In genomic region chr3L:21462860-21463259, dm6 we compare ENCODE assay signal across 1 fruit fly cellular context.
TF ChIP-seq lines count a peak whose summit lies in the region.

No protein-coding gene starts in this region.

TF ChIP-seq in whole organism, embryonic, 481 proteins besides CTCF, POLR2A, EP300 and RAD21 (continued from another document):
- TF ChIP-seq Dad (GFP tag; optimal IDR thresholded peaks at IDR 0.05; lab: Kevin White, UChicago) (no peak), CG15073 (GFP tag; optimal IDR thresholded peaks at IDR 0.05; lab: Kevin White, UChicago) (no peak), CG17328 (GFP tag; IDR thresholded peaks at IDR 0.05; lab: Robert Waterston, UW) (no peak), CG12744 (GFP tag; optimal IDR thresholded peaks at IDR 0.05; lab: Kevin White, UChicago) (no peak), Scr (GFP tag; IDR thresholded peaks at IDR 0.05; lab: Robert Waterston, UW; ENCODE audit: partially characterized antibody) (no peak), bsh (GFP tag; optimal IDR thresholded peaks at IDR 0.05; lab: Kevin White, UChicago) (peak in 1 of 2 experiments; percentile 33), Xbp1 (GFP tag; optimal IDR thresholded peaks at IDR 0.05; lab: Kevin White, UChicago) (no peak), nerfin-2 (GFP tag; IDR thresholded peaks at IDR 0.05; lab: Robert Waterston, UW; ENCODE audit: partially characterized antibody) (no peak), trem (tag; optimal IDR thresholded peaks at IDR 0.05; lab: Kevin White, UChicago) (peak; percentile 10), CG12769 (tag; optimal IDR thresholded peaks at IDR 0.05; lab: Kevin White, UChicago) (no peak), Dref (GFP tag; IDR thresholded peaks at IDR 0.05; lab: Robert Waterston, UW) (no peak), CG10267 (tag; optimal IDR thresholded peaks at IDR 0.05; lab: Kevin White, UChicago) (peak; percentile 16), row (GFP tag; IDR thresholded peaks at IDR 0.05; lab: Robert Waterston, UW) (no peak), dpn (GFP tag; optimal IDR thresholded peaks at IDR 0.05; lab: Kevin White, UChicago) (no peak), insv (GFP tag; optimal IDR thresholded peaks at IDR 0.05; lab: Kevin White, UChicago) (no peak), nom (GFP tag; optimal IDR thresholded peaks at IDR 0.05; lab: Kevin White, UChicago) (no peak), Sin3A (optimal IDR thresholded peaks at IDR 0.05; lab: Kevin White, UChicago) (no peak), CG7786 (GFP tag; optimal IDR thresholded peaks at IDR 0.05; lab: Kevin White, UChicago) (no peak), B-H1 (GFP tag; IDR thresholded peaks at IDR 0.05; lab: Robert Waterston, UW) (no peak), Elba2 (GFP tag; optimal IDR thresholded peaks at IDR 0.05; lab: Kevin White, UChicago) (no peak), HmgD (GFP tag; optimal IDR thresholded peaks at IDR 0.05; lab: Kevin White, UChicago) (no peak), prd (optimal IDR thresholded peaks at IDR 0.05; lab: Kevin White, UChicago) (no peak), prd (GFP tag; IDR thresholded peaks at IDR 0.05; lab: Robert Waterston, UW) (peak; percentile 28; the same call in 1 of the 3 replicates), fd96Cb (tag; optimal IDR thresholded peaks at IDR 0.05; lab: Kevin White, UChicago) (peak; percentile 18), CG2199 (GFP tag; IDR thresholded peaks at IDR 0.05; lab: Robert Waterston, UW) (no peak), CG7556 (GFP tag; optimal IDR thresholded peaks at IDR 0.05; lab: Kevin White, UChicago) (peak; percentile 51), CG10979 (tag; optimal IDR thresholded peaks at IDR 0.05; lab: Kevin White, UChicago) (peak; percentile 59), CG13775 (GFP tag; optimal IDR thresholded peaks at IDR 0.05; lab: Kevin White, UChicago) (peak; percentile 39), odd (GFP tag; optimal IDR thresholded peaks at IDR 0.05; lab: Kevin White, UChicago) (no peak), scrt (GFP tag; optimal IDR thresholded peaks at IDR 0.05; lab: Kevin White, UChicago) (no peak), PHDP (tag; optimal IDR thresholded peaks at IDR 0.05; lab: Kevin White, UChicago) (no peak), H2.0 (GFP tag; IDR thresholded peaks at IDR 0.05; lab: Robert Waterston, UW) (no peak), CG14667 (GFP tag; IDR thresholded peaks at IDR 0.05; lab: Robert Waterston, UW) (no peak), peb (GFP tag; IDR thresholded peaks at IDR 0.05; lab: Robert Waterston, UW) (no peak), CG30431 (GFP tag; optimal IDR thresholded peaks at IDR 0.05; lab: Kevin White, UChicago) (no peak), Xrp1 (GFP tag; IDR thresholded peaks at IDR 0.05; lab: Robert Waterston, UW) (no peak), croc (GFP tag; conservative IDR thresholded peaks at IDR 0.05; lab: Robert Waterston, UW) (peak; percentile 17; the same call in 1 of the 3 replicates), CG1602 (GFP tag; optimal IDR thresholded peaks at IDR 0.05; lab: Kevin White, UChicago) (peak; percentile 1), CG8924 (tag; optimal IDR thresholded peaks at IDR 0.05; lab: Kevin White, UChicago) (peak; percentile 10), CG15601 (tag; optimal IDR thresholded peaks at IDR 0.05; lab: Kevin White, UChicago) (peak; percentile 16), gem (tag; optimal IDR thresholded peaks at IDR 0.05; lab: Kevin White, UChicago) (peak; percentile 57), fru (optimal IDR thresholded peaks at IDR 0.05; lab: Kevin White, UChicago) (no peak), nmo (GFP tag; optimal IDR thresholded peaks at IDR 0.05; lab: Kevin White, UChicago) (peak; percentile 64), Neu2 (GFP tag; optimal IDR thresholded peaks at IDR 0.05; lab: Kevin White, UChicago; ENCODE audit: borderline replicate concordance) (no peak), br (optimal IDR thresholded peaks at IDR 0.05; lab: Kevin White, UChicago) (no peak), D (optimal IDR thresholded peaks at IDR 0.05; lab: Kevin White, UChicago) (no peak), D (GFP tag; optimal IDR thresholded peaks at IDR 0.05; lab: Kevin White, UChicago) (peak; percentile 59), CG4282 (GFP tag; optimal IDR thresholded peaks at IDR 0.05; lab: Kevin White, UChicago) (no peak), Oli (tag; optimal IDR thresholded peaks at IDR 0.05; lab: Kevin White, UChicago) (peak; percentile 33), CG8388 (GFP tag; optimal IDR thresholded peaks at IDR 0.05; lab: Kevin White, UChicago) (peak; percentile 23), CG2712 (tag; optimal IDR thresholded peaks at IDR 0.05; lab: Kevin White, UChicago) (peak; percentile 59), D19A (tag; optimal IDR thresholded peaks at IDR 0.05; lab: Kevin White, UChicago) (peak; percentile 14), CG10321 (GFP tag; IDR thresholded peaks at IDR 0.05; lab: Robert Waterston, UW) (no peak), CG15479 (GFP tag; optimal IDR thresholded peaks at IDR 0.05; lab: Kevin White, UChicago) (no peak), sc (optimal IDR thresholded peaks at IDR 0.05; lab: Kevin White, UChicago) (no peak), sc (GFP tag; optimal IDR thresholded peaks at IDR 0.05; lab: Kevin White, UChicago) (peak; percentile 43), CG13123 (GFP tag; optimal IDR thresholded peaks at IDR 0.05; lab: Kevin White, UChicago) (no peak), CG4404 (GFP tag; IDR thresholded peaks at IDR 0.05; lab: Robert Waterston, UW) (peak; percentile 49; the same call in 1 of the 2 replicates), tio (GFP tag; optimal IDR thresholded peaks at IDR 0.05; lab: Kevin White, UChicago) (peak; percentile 23), lmd (GFP tag; IDR thresholded peaks at IDR 0.05; lab: Robert Waterston, UW) (no peak), Aef1 (GFP tag; IDR thresholded peaks at IDR 0.05; lab: Robert Waterston, UW) (no peak), tx (GFP tag; optimal IDR thresholded peaks at IDR 0.05; lab: Kevin White, UChicago) (no peak), CG4424 (GFP tag; optimal IDR thresholded peaks at IDR 0.05; lab: Kevin White, UChicago) (peak; percentile 20), ERR (GFP tag; optimal IDR thresholded peaks at IDR 0.05; lab: Kevin White, UChicago) (no peak), az2 (GFP tag; optimal IDR thresholded peaks at IDR 0.05; lab: Kevin White, UChicago) (peak; percentile 27), CG9609 (GFP tag; optimal IDR thresholded peaks at IDR 0.05; lab: Kevin White, UChicago) (no peak), CG7357 (GFP tag; IDR thresholded peaks at IDR 0.05; lab: Robert Waterston, UW) (no peak), CG33557 (GFP tag; optimal IDR thresholded peaks at IDR 0.05; lab: Kevin White, UChicago) (peak; percentile 10), CG15696 (tag; optimal IDR thresholded peaks at IDR 0.05; lab: Kevin White, UChicago) (peak; percentile 49), Gsc (GFP tag; IDR thresholded peaks at IDR 0.05; lab: Robert Waterston, UW) (no peak), lola (GFP tag; optimal IDR thresholded peaks at IDR 0.05; lab: Kevin White, UChicago) (peak in 1 of 3 experiments; percentile 75), CG16863 (GFP tag; optimal IDR thresholded peaks at IDR 0.05; lab: Kevin White, UChicago) (no peak), grau (tag; optimal IDR thresholded peaks at IDR 0.05; lab: Kevin White, UChicago) (peak; percentile 5), CG12219 (GFP tag; optimal IDR thresholded peaks at IDR 0.05; lab: Kevin White, UChicago) (no peak), CG10366 (GFP tag; IDR thresholded peaks at IDR 0.05; lab: Robert Waterston, UW) (no peak), zf30C (GFP tag; optimal IDR thresholded peaks at IDR 0.05; lab: Kevin White, UChicago) (peak; percentile 48), sens (GFP tag; lab: Kevin White, UChicago) (no peak), sisA (GFP tag; IDR thresholded peaks at IDR 0.05; lab: Robert Waterston, UW) (0 out of 2 replicates have a peak, but pooled peaks have one; percentile 6), ash1 (GFP tag; optimal IDR thresholded peaks at IDR 0.05; lab: Kevin White, UChicago) (no peak), Mad (GFP tag; optimal IDR thresholded peaks at IDR 0.05; lab: Kevin White, UChicago) (no peak), CG6254 (GFP tag; optimal IDR thresholded peaks at IDR 0.05; lab: Kevin White, UChicago) (peak; percentile 6), Sox102F (GFP tag; optimal IDR thresholded peaks at IDR 0.05; lab: Kevin White, UChicago) (peak; percentile 21), slp2 (GFP tag; optimal IDR thresholded peaks at IDR 0.05; lab: Kevin White, UChicago) (no peak), ci (GFP tag; IDR thresholded peaks at IDR 0.05; lab: Robert Waterston, UW) (no peak), CG18262 (tag; optimal IDR thresholded peaks at IDR 0.05; lab: Kevin White, UChicago) (peak; percentile 73), CG16815 (GFP tag; optimal IDR thresholded peaks at IDR 0.05; lab: Kevin White, UChicago) (peak; percentile 28), CG11093 (GFP tag; IDR thresholded peaks at IDR 0.05; lab: Robert Waterston, UW) (no peak), dmrt11E (tag; optimal IDR thresholded peaks at IDR 0.05; lab: Kevin White, UChicago) (peak; percentile 70), CG10959 (GFP tag; IDR thresholded peaks at IDR 0.05; lab: Robert Waterston, UW) (0 out of 2 replicates have a peak, but pooled peaks have one; percentile 9), phol (tag; optimal IDR thresholded peaks at IDR 0.05; lab: Kevin White, UChicago) (peak; percentile 58), CG32772 (GFP tag; IDR thresholded peaks at IDR 0.05; lab: Robert Waterston, UW) (no peak), Camta (GFP tag; optimal IDR thresholded peaks at IDR 0.05; lab: Kevin White, UChicago) (no peak), CG18476 (GFP tag; optimal IDR thresholded peaks at IDR 0.05; lab: Kevin White, UChicago) (no peak), Med (GFP tag; lab: Kevin White, UChicago) (no peak), CG11723 (GFP tag; optimal IDR thresholded peaks at IDR 0.05; lab: Kevin White, UChicago) (peak; percentile 7), CoRest (tag; optimal IDR thresholded peaks at IDR 0.05; lab: Kevin White, UChicago) (peak; percentile 22), CG1233 (GFP tag; optimal IDR thresholded peaks at IDR 0.05; lab: Kevin White, UChicago) (peak; percentile 2), HLHmδ (GFP tag; optimal IDR thresholded peaks at IDR 0.05; lab: Kevin White, UChicago) (no peak), hbn (GFP tag; IDR thresholded peaks at IDR 0.05; lab: Robert Waterston, UW; ENCODE audit: partially characterized antibody) (no peak), Doc2 (GFP tag; IDR thresholded peaks at IDR 0.05; lab: Robert Waterston, UW) (no peak), gcm (GFP tag; optimal IDR thresholded peaks at IDR 0.05; lab: Kevin White, UChicago) (no peak), Usf (GFP tag; optimal IDR thresholded peaks at IDR 0.05; lab: Kevin White, UChicago) (no peak), CG6272 (GFP tag; IDR thresholded peaks at IDR 0.05; lab: Robert Waterston, UW) (no peak), Dp (GFP tag; optimal IDR thresholded peaks at IDR 0.05; lab: Kevin White, UChicago) (no peak), CG17829 (tag; optimal IDR thresholded peaks at IDR 0.05; lab: Kevin White, UChicago) (peak; percentile 45)
TF ChIP-seq in whole organism, embryonic: peak in this region for 56.
